Fruit fly (Drosophila melanogaster) whole organism, embryonic: ENCODE measurements around the gene simj.

Source experiments
- Abd-B ChIP-seq: fragments of 200-800 bp; sonication (Bioruptor generic); optimal IDR thresholded peaks from 2 replicates; lab custom pipeline; 2018; ENCODE audit warnings: missing biosample characterization, mild to moderate bottlenecking, missing genetic modification characterization, moderate library complexity
- Bteb2 ChIP-seq: fragments of 200-800 bp; sonication (Bioruptor generic); optimal IDR thresholded peaks from 2 replicates; lab custom pipeline; 2016; ENCODE audit warnings: missing biosample characterization, missing genetic modification characterization
- CG10543 ChIP-seq: fragments of 200-800 bp; sonication (Bioruptor generic); optimal IDR thresholded peaks from 3 replicates; lab custom pipeline; 2017; ENCODE audit warnings: missing biosample characterization, mild to moderate bottlenecking, missing genetic modification characterization, moderate library complexity
- CG10654 ChIP-seq: fragments of 200-800 bp; sonication (Bioruptor generic); optimal IDR thresholded peaks from 2 replicates; lab custom pipeline; 2016; ENCODE audit warnings: missing biosample characterization, missing genetic modification characterization
- CG11456 ChIP-seq: fragments of 200-800 bp; sonication (Bioruptor generic); IDR thresholded peaks from 3 replicates; pipeline ENCODE4 v1.3.6; 2022; ENCODE audit warnings: missing biosample characterization, missing genetic modification characterization
- CG11695 ChIP-seq: fragments of 200-800 bp; sonication (Bioruptor generic); IDR thresholded peaks from 3 replicates; pipeline ENCODE4 v1.3.6; 2022; ENCODE audit warnings: missing biosample characterization, missing genetic modification characterization
- CG12104 ChIP-seq: fragments of 200-800 bp; sonication (Bioruptor generic); optimal IDR thresholded peaks from 3 replicates; lab custom pipeline; 2016; ENCODE audit warnings: missing biosample characterization, missing genetic modification characterization
- CG12236 ChIP-seq: fragments of 200-800 bp; sonication (Bioruptor generic); optimal IDR thresholded peaks from 2 replicates; lab custom pipeline; 2016; ENCODE audit warnings: missing biosample characterization, missing genetic modification characterization
- CG12659 ChIP-seq: fragments of 200-800 bp; sonication (Bioruptor generic); optimal IDR thresholded peaks from 3 replicates; lab custom pipeline; 2017; ENCODE audit warnings: mild to moderate bottlenecking, missing biosample characterization, missing genetic modification reagents, missing genetic modification characterization
- CG14710 ChIP-seq: fragments of 200-800 bp; sonication (Bioruptor generic); optimal IDR thresholded peaks from 3 replicates; lab custom pipeline; 2019; ENCODE audit warnings: missing biosample characterization, mild to moderate bottlenecking, missing genetic modification characterization, moderate library complexity
- CG2678 ChIP-seq: fragments of 200-800 bp; sonication (Bioruptor generic); optimal IDR thresholded peaks from 3 replicates; lab custom pipeline; 2019; ENCODE audit warnings: missing biosample characterization, mild to moderate bottlenecking, missing genetic modification characterization, moderate library complexity
- CG6683 ChIP-seq: fragments of 200-800 bp; sonication (Bioruptor generic); optimal IDR thresholded peaks from 2 replicates; lab custom pipeline; 2017; ENCODE audit warnings: missing biosample characterization, mild to moderate bottlenecking, missing genetic modification characterization, missing genetic modification reagents
- CG6765 ChIP-seq: fragments of 200-800 bp; sonication (Bioruptor generic); optimal IDR thresholded peaks from 3 replicates; lab custom pipeline; 2017; ENCODE audit warnings: missing biosample characterization, mild to moderate bottlenecking, missing genetic modification characterization
- CG6813 ChIP-seq: fragments of 200-800 bp; sonication (Bioruptor generic); optimal IDR thresholded peaks from 2 replicates; lab custom pipeline; 2017; ENCODE audit warnings: missing biosample characterization, missing genetic modification characterization, mild to moderate bottlenecking, moderate library complexity, missing genetic modification reagents
- CG6854 ChIP-seq: fragments of 200-800 bp; sonication (Bioruptor generic); optimal IDR thresholded peaks from 3 replicates; lab custom pipeline; 2017; ENCODE audit warnings: missing biosample characterization, mild to moderate bottlenecking, missing genetic modification characterization
- CG8281 ChIP-seq: fragments of 200-800 bp; sonication (Bioruptor generic); optimal IDR thresholded peaks from 2 replicates; lab custom pipeline; 2018; ENCODE audit warnings: missing biosample characterization, mild to moderate bottlenecking, missing genetic modification characterization, moderate library complexity
- CG8944 ChIP-seq: fragments of 200-800 bp; sonication (Bioruptor generic); optimal IDR thresholded peaks from 3 replicates; lab custom pipeline; 2016; ENCODE audit warnings: missing biosample characterization, missing genetic modification characterization
- D ChIP-seq, 2 experiments: fragments of 200-800 bp in 1 of 2; fragments of >200 bp in 1 of 2; sonication (Bioruptor generic) in 1 of 2; optimal IDR thresholded peaks; 2 replicates in 1 of 2; 3 replicates in 1 of 2; lab custom pipeline; 2017; ENCODE audit warnings: mild to moderate bottlenecking in 1 of 2, missing biosample characterization in 1 of 2, missing genetic modification characterization in 1 of 2, missing genetic modification reagents in 1 of 2
- Dbx ChIP-seq: fragments of 200-800 bp; sonication (Bioruptor generic); IDR thresholded peaks from 3 replicates; pipeline ENCODE4 v1.3.6; 2022; ENCODE audit warnings: missing biosample characterization, missing genetic modification characterization
- Dip3 ChIP-seq: fragments of 200-800 bp; sonication (Bioruptor generic); optimal IDR thresholded peaks from 3 replicates; lab custom pipeline; 2016; ENCODE audit warnings: missing biosample characterization, missing genetic modification characterization
- Dll ChIP-seq: fragments of 200-800 bp; sonication (Bioruptor generic); IDR thresholded peaks from 4 replicates; pipeline ENCODE4 v1.3.6; 2022; ENCODE audit warnings: missing biosample characterization, missing genetic modification characterization; ENCODE audit not compliant: partially characterized antibody
- Doc3 ChIP-seq: fragments of 200-800 bp; sonication (Bioruptor generic); IDR thresholded peaks from 3 replicates; pipeline ENCODE4 v1.3.6; 2022; ENCODE audit warnings: missing biosample characterization, missing genetic modification characterization; ENCODE audit not compliant: partially characterized antibody
- Drgx ChIP-seq: fragments of 200-800 bp; sonication (Bioruptor generic); IDR thresholded peaks from 2 replicates; pipeline ENCODE4 v1.3.6; 2022; ENCODE audit warnings: missing biosample characterization, missing genetic modification characterization
- GATAe ChIP-seq: fragments of 200-800 bp; sonication (Bioruptor generic); conservative IDR thresholded peaks from 2 replicates; pipeline ENCODE4 v1.3.6; 2022; ENCODE audit warnings: missing biosample characterization, missing genetic modification characterization
- H15 ChIP-seq: fragments of 200-800 bp; sonication (Bioruptor generic); IDR thresholded peaks from 3 replicates; pipeline ENCODE4 v1.3.6; 2022; ENCODE audit warnings: missing biosample characterization, missing genetic modification characterization
- Lhr ChIP-seq: fragments of 200-800 bp; sonication (Bioruptor generic); optimal IDR thresholded peaks from 3 replicates; lab custom pipeline; 2017; ENCODE audit warnings: mild to moderate bottlenecking, missing biosample characterization, missing genetic modification reagents, missing genetic modification characterization
- Lpt ChIP-seq: fragments of >200 bp; optimal IDR thresholded peaks from 2 replicates; lab custom pipeline; 2018; ENCODE audit warnings: missing biosample characterization, missing genetic modification characterization
- Mes4 ChIP-seq: fragments of 200-800 bp; sonication (Bioruptor generic); optimal IDR thresholded peaks from 2 replicates; lab custom pipeline; 2016; ENCODE audit warnings: missing biosample characterization, missing genetic modification characterization
- Ptx1 ChIP-seq: fragments of 200-800 bp; sonication (Bioruptor generic); IDR thresholded peaks from 2 replicates; pipeline ENCODE4 v1.3.6; 2022; ENCODE audit warnings: missing biosample characterization, missing genetic modification characterization
- Six4 ChIP-seq: fragments of 200-800 bp; sonication (Bioruptor generic); optimal IDR thresholded peaks from 2 replicates; lab custom pipeline; 2016; ENCODE audit warnings: missing biosample characterization, missing genetic modification characterization
- Sry-β ChIP-seq: fragments of 200-800 bp; sonication (Bioruptor generic); optimal IDR thresholded peaks from 2 replicates; lab custom pipeline; 2018; ENCODE audit warnings: missing biosample characterization, mild to moderate bottlenecking, missing genetic modification characterization, moderate library complexity
- ase ChIP-seq: fragments of 200-800 bp; sonication (Bioruptor generic); IDR thresholded peaks from 3 replicates; pipeline ENCODE4 v1.3.6; 2022; ENCODE audit warnings: missing biosample characterization, missing genetic modification characterization
- bbx ChIP-seq: fragments of 200-800 bp; sonication (Bioruptor generic); IDR thresholded peaks from 2 replicates; pipeline ENCODE4 v1.3.6; 2022; ENCODE audit warnings: missing biosample characterization, missing genetic modification characterization; ENCODE audit not compliant: partially characterized antibody
- dm ChIP-seq: fragments of 200-800 bp; sonication (Bioruptor generic); optimal IDR thresholded peaks from 3 replicates; lab custom pipeline; 2016; ENCODE audit warnings: missing biosample characterization, missing genetic modification characterization
- ewg ChIP-seq: fragments of 200-800 bp; sonication (Bioruptor generic); optimal IDR thresholded peaks from 3 replicates; lab custom pipeline; 2017; ENCODE audit warnings: mild to moderate bottlenecking, missing biosample characterization, missing genetic modification reagents, missing genetic modification characterization
- ftz-f1 ChIP-seq: fragments of 200-800 bp; sonication (Bioruptor generic); optimal IDR thresholded peaks from 2 replicates; lab custom pipeline; 2016; ENCODE audit warnings: missing biosample characterization, missing genetic modification characterization
- grau ChIP-seq: fragments of 200-800 bp; optimal IDR thresholded peaks from 3 replicates; lab custom pipeline; 2019; ENCODE audit warnings: missing biosample characterization, mild to moderate bottlenecking, missing genetic modification characterization, moderate library complexity
- gsb-n ChIP-seq: fragments of 200-800 bp; sonication (Bioruptor generic); optimal IDR thresholded peaks from 3 replicates; lab custom pipeline; 2018; ENCODE audit warnings: missing biosample characterization, mild to moderate bottlenecking, missing genetic modification characterization
- gt ChIP-seq: fragments of 200-800 bp; sonication (Bioruptor generic); IDR thresholded peaks from 2 replicates; pipeline ENCODE4 v1.3.6; 2022; ENCODE audit warnings: missing biosample characterization, missing genetic modification characterization
- hth ChIP-seq: fragments of >200 bp; optimal IDR thresholded peaks from 2 replicates; lab custom pipeline; 2017; ENCODE audit warnings: inconsistent platforms
- lab ChIP-seq: fragments of 200-800 bp; sonication (Bioruptor generic); optimal IDR thresholded peaks from 3 replicates; lab custom pipeline; 2017; ENCODE audit warnings: missing biosample characterization, missing genetic modification characterization, mild to moderate bottlenecking, moderate library complexity, missing genetic modification reagents
- maf-S ChIP-seq: fragments of 200-800 bp; sonication (Bioruptor generic); optimal IDR thresholded peaks from 2 replicates; lab custom pipeline; 2016; ENCODE audit warnings: missing biosample characterization, missing genetic modification characterization
- pho ChIP-seq: fragments of 200-800 bp; sonication (Bioruptor generic); optimal IDR thresholded peaks from 2 replicates; lab custom pipeline; 2016; ENCODE audit warnings: missing biosample characterization, missing genetic modification characterization
- repo ChIP-seq: fragments of 200-800 bp; sonication (Bioruptor generic); optimal IDR thresholded peaks from 2 replicates; lab custom pipeline; 2016; ENCODE audit warnings: missing biosample characterization, missing genetic modification characterization
- salm ChIP-seq: fragments of 200-800 bp; sonication (Bioruptor generic); optimal IDR thresholded peaks from 2 replicates; lab custom pipeline; 2018; ENCODE audit warnings: missing biosample characterization, mild to moderate bottlenecking, missing genetic modification characterization
- sim ChIP-seq: fragments of 200-800 bp; sonication (Bioruptor generic); IDR thresholded peaks from 2 replicates; pipeline ENCODE4 v1.3.6; 2022; ENCODE audit warnings: missing biosample characterization, missing genetic modification characterization
- tup ChIP-seq: fragments of 200-800 bp; sonication (Bioruptor generic); optimal IDR thresholded peaks from 2 replicates; lab custom pipeline; 2016; ENCODE audit warnings: missing biosample characterization, mild to moderate bottlenecking, missing genetic modification characterization, moderate library complexity
- unc-4 ChIP-seq: fragments of 200-800 bp; sonication (Bioruptor generic); IDR thresholded peaks from 2 replicates; pipeline ENCODE4 v1.3.6; 2022; ENCODE audit warnings: missing biosample characterization, missing genetic modification characterization; ENCODE audit not compliant: partially characterized antibody
- zf30C ChIP-seq: fragments of 200-800 bp; sonication (Bioruptor generic); optimal IDR thresholded peaks from 3 replicates; lab custom pipeline; 2018; ENCODE audit warnings: missing biosample characterization, mild to moderate bottlenecking, missing genetic modification characterization

Gene simj

dm6 chr3L:10737123-10737709, 72.7 kb downstream of the simj start (continued):
- TF ChIP-seq Dll (GFP tag; lab: Robert Waterston, UW) = 0 out of 4 replicates have a peak, but pooled peaks have one; percentile 25
- no peak for TF ChIP-seq D (optimal IDR thresholded peaks at IDR 0.05; lab: Kevin White, UChicago)
- peak; percentile 69 for TF ChIP-seq D (GFP tag; optimal IDR thresholded peaks at IDR 0.05; lab: Kevin White, UChicago)
- peak; percentile 36 for TF ChIP-seq ftz-f1 (GFP tag; lab: Kevin White, UChicago)
- TF ChIP-seq dm = no peak
- no peak for TF ChIP-seq Six4 (GFP tag; lab: Kevin White, UChicago)
- no peak for TF ChIP-seq tup (GFP tag; lab: Kevin White, UChicago)
- no peak for TF ChIP-seq CG10654 (GFP tag; lab: Kevin White, UChicago)
- no peak for TF ChIP-seq sim (GFP tag; lab: Robert Waterston, UW)
- no peak for TF ChIP-seq Abd-B (GFP tag; lab: Kevin White, UChicago)
- TF ChIP-seq ewg (GFP tag; lab: Kevin White, UChicago) = no peak
- TF ChIP-seq H15 = no peak
- TF ChIP-seq CG14710 (tag; lab: Kevin White, UChicago) = peak; percentile 12
- TF ChIP-seq ase (GFP tag; lab: Robert Waterston, UW) = no peak
- peak; percentile 60 for TF ChIP-seq salm
- no peak for TF ChIP-seq hth (lab: Kevin White, UChicago)
- peak; percentile 20 for TF ChIP-seq CG6765
- no peak for TF ChIP-seq unc-4 (GFP tag; lab: Robert Waterston, UW)
- TF ChIP-seq CG11695 = no peak
- TF ChIP-seq Ptx1 (GFP tag; lab: Robert Waterston, UW) = peak; percentile 22; the same call in 1 of the 2 replicates
- no peak for TF ChIP-seq Dip3
- TF ChIP-seq Bteb2 (GFP tag; lab: Kevin White, UChicago) = no peak
- no peak for TF ChIP-seq repo (GFP tag; lab: Kevin White, UChicago)
- peak; percentile 1 for TF ChIP-seq Lhr (GFP tag; lab: Kevin White, UChicago)
- peak; percentile 22; the same call in 1 of the 3 replicates for TF ChIP-seq CG11456
- no peak for TF ChIP-seq maf-S (GFP tag; lab: Kevin White, UChicago)
- no peak for TF ChIP-seq Lpt (GFP tag; lab: Kevin White, UChicago)
- TF ChIP-seq CG6854 (GFP tag; lab: Kevin White, UChicago) = peak; percentile 77
- no peak for TF ChIP-seq pho (GFP tag; lab: Kevin White, UChicago)
- TF ChIP-seq Dbx (GFP tag; lab: Robert Waterston, UW) = 0 out of 3 replicates have a peak, but pooled peaks have one; percentile 9
- peak; percentile 56 for TF ChIP-seq CG6813 (GFP tag; lab: Kevin White, UChicago)
- TF ChIP-seq grau = no peak
- peak; percentile 54 for TF ChIP-seq GATAe
- TF ChIP-seq CG10543 (GFP tag; lab: Kevin White, UChicago) = peak; percentile 90
- TF ChIP-seq gsb-n (tag; lab: Kevin White, UChicago) = peak; percentile 57
- peak; percentile 28 for TF ChIP-seq CG6683 (GFP tag; lab: Kevin White, UChicago)
- peak; percentile 56 for TF ChIP-seq CG2678
- TF ChIP-seq CG8944 (GFP tag; lab: Kevin White, UChicago) = no peak
- peak; percentile 10 for TF ChIP-seq zf30C (GFP tag; lab: Kevin White, UChicago)
- TF ChIP-seq CG12659 = peak; percentile 21
- TF ChIP-seq gt (GFP tag; lab: Robert Waterston, UW) = no peak
- TF ChIP-seq Sry-β = peak; percentile 9
- no peak for TF ChIP-seq Mes4
- no peak for TF ChIP-seq CG12236 (GFP tag; lab: Kevin White, UChicago)
- TF ChIP-seq lab (GFP tag; lab: Kevin White, UChicago) = peak; percentile 64
- TF ChIP-seq Doc3 = no peak
- TF ChIP-seq bbx (GFP tag; lab: Robert Waterston, UW) = no peak
- peak; percentile 42 for TF ChIP-seq Drgx
- TF ChIP-seq CG8281 (tag; lab: Kevin White, UChicago) = peak; percentile 58
- no peak for TF ChIP-seq CG12104
